Worm (Caenorhabditis elegans): ENCODE data around the gene R07E5.5.

The R07E5.5 gene

ce11 chrIII:4397115-4397514 lies at the start of gene R07E5.5:
Gene R07E5.5 (plus strand): TSS chrIII:4397415.
- no peak for TF ChIP-seq him-1 (tag; optimal IDR thresholded peaks at IDR 0.05)
- no peak for TF ChIP-seq W03F9.2 (tag; optimal IDR thresholded peaks at IDR 0.05)
- TF ChIP-seq dao-5 (tag; optimal IDR thresholded peaks at IDR 0.05) = no peak

- TF ChIP-seq dao-5 (tag; optimal IDR thresholded peaks at IDR 0.05) = no peak
- TF ChIP-seq W03F9.2 (tag; optimal IDR thresholded peaks at IDR 0.05) = no peak
- no peak for TF ChIP-seq him-1 (tag; optimal IDR thresholded peaks at IDR 0.05)
These were observed 47.4 kb upstream of the R07E5.5 start, which contains the start of gene B0285.6 for ce11 chrIII:4349799-4350198. Gene B0285.6 (plus strand): TSS chrIII:4350099.

DNA sequence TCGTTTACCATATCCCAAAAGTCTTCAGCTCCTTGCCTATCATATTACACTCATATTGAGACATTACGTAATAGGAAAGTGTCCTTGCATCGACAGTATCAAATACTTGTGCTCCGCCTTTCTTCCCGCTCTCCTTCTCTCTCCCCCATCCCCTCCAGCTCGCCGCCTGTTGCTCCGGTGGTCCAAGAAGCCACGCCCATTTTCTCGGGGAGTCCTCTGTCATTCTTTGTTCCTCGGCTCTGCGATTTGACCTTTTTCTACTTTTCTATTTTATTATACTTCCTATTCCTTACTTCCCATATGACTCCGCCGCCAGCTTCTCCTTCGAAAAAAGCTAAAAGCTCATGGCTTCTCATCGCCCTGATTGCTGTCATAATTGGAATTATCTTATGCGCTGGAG lies 40.8 kb upstream of the R07E5.5 start, which contains the start of gene mnp-1:
mnp-1 (plus strand) TSS at position 211 of the 400 bp plus-strand sequence.
- TF ChIP-seq W03F9.2 (tag; optimal IDR thresholded peaks at IDR 0.05) = no peak
- TF ChIP-seq dao-5 (tag; optimal IDR thresholded peaks at IDR 0.05) = no peak
- TF ChIP-seq him-1 (tag; optimal IDR thresholded peaks at IDR 0.05) = no peak

DNA sequence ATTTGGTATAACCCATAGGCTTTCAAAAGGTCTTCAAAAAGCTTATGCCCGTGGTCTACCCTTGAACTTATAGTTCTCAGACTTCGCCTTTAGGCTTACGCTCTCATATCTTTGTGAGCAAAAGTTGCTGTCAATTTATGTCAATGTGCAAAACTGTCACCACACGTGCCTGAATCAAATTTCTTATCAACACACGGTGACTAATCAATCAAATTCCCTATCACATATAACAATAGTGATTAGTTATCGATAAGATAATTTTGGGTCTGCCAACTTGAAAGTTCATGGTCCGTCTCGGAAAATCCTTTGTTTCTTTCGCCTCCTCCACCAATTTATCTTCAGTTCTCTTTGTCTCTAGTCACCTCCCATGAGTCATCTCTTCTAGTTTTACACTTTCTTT lies 39.8 kb upstream of the R07E5.5 start:
- TF ChIP-seq him-1 (tag; optimal IDR thresholded peaks at IDR 0.05) (no peak), W03F9.2 (tag; optimal IDR thresholded peaks at IDR 0.05) (no peak), dao-5 (tag; optimal IDR thresholded peaks at IDR 0.05) (no peak)

DNA sequence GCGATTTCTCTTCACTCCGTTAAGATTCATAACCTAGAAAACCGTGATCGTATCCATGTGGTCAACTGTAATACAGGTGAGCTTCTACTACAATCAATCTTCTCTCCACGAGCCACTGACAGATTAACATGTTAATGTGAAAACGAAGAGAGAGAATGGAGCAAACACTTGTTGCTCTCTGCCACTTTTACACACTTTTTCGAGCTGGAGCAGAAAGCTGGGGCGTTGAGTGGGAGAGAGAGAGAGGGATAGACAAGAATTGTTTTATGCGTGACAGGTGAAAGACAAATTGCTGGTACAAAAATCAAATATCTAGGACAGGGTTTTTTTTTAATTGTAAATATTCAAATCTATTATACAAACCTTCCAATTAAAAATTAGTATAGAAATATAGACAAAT lies 38.9 kb upstream of the R07E5.5 start:
- TF ChIP-seq W03F9.2 (tag; optimal IDR thresholded peaks at IDR 0.05) (no peak), dao-5 (tag; optimal IDR thresholded peaks at IDR 0.05) (no peak)

- no peak for TF ChIP-seq W03F9.2 (tag; optimal IDR thresholded peaks at IDR 0.05)
- no peak for TF ChIP-seq him-1 (tag; optimal IDR thresholded peaks at IDR 0.05)
- no peak for TF ChIP-seq dao-5 (tag; optimal IDR thresholded peaks at IDR 0.05)
These were observed 38.0 kb upstream of the R07E5.5 start for ce11 chrIII:4359208-4359607.

ce11 chrIII:4359900-4360299 lies 37.3 kb upstream of the R07E5.5 start:
- TF ChIP-seq him-1 (tag; optimal IDR thresholded peaks at IDR 0.05) (no peak), dao-5 (tag; optimal IDR thresholded peaks at IDR 0.05) (no peak), W03F9.2 (tag; optimal IDR thresholded peaks at IDR 0.05) (no peak)

DNA sequence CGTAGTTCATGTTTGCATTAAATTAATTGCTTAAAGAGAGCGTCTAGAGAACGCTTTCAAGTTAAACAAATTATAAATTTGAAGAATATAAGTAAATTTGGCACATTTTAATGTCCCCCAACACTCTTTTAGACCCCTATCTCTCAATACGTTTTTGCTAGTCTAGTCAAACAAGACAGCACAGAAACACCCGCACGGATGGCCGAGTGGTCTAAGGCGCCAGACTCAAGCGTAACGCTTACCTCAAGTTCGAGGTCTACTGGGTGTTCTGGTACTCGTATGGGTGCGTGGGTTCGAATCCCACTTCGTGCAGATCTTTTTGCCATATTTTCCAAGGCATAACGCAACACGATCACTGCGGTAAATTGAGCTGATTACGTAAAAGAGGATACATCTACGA lies 34.9 kb upstream of the R07E5.5 start:
- TF ChIP-seq him-1 (tag; optimal IDR thresholded peaks at IDR 0.05) = no peak
- TF ChIP-seq W03F9.2 (tag; optimal IDR thresholded peaks at IDR 0.05) = no peak
- no peak for TF ChIP-seq dao-5 (tag; optimal IDR thresholded peaks at IDR 0.05)

ce11 chrIII:4364974-4365373 lies 32.2 kb upstream of the R07E5.5 start, which contains the start of gene ckb-1:
Gene ckb-1 (plus strand): TSS chrIII:4365274.
- no peak for TF ChIP-seq W03F9.2 (tag; optimal IDR thresholded peaks at IDR 0.05)
- no peak for TF ChIP-seq him-1 (tag; optimal IDR thresholded peaks at IDR 0.05)
- TF ChIP-seq dao-5 (tag; optimal IDR thresholded peaks at IDR 0.05) = no peak

DNA sequence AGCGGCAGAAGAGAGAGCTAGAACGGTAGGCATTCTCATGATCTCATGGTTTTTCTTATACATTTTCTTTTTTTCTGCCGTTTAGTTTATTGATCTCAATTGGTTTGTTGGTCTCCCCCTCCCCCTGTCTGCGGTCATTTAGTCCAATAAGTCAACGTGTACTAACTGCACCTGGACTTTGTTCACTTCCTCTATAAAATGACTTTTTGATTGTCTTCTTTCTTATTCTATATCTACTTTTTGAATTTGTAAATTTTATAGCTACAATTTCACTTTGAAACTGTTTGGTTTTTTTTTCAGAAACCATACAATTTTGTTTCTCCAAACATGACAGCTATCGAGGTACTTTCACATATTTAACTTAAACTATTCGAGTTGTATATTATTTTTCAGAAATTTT lies 29.6 kb upstream of the R07E5.5 start, which contains the start of gene ckb-2:
ckb-2 (plus strand) TSS at position 301 of the 400 bp plus-strand sequence.
- TF ChIP-seq dao-5 (tag; optimal IDR thresholded peaks at IDR 0.05) (no peak), him-1 (tag; optimal IDR thresholded peaks at IDR 0.05) (no peak), W03F9.2 (tag; optimal IDR thresholded peaks at IDR 0.05) (no peak)

ce11 chrIII:4369381-4369809 lies 27.8 kb upstream of the R07E5.5 start:
- TF ChIP-seq dao-5 (tag; optimal IDR thresholded peaks at IDR 0.05) = peak; percentile 75

DNA sequence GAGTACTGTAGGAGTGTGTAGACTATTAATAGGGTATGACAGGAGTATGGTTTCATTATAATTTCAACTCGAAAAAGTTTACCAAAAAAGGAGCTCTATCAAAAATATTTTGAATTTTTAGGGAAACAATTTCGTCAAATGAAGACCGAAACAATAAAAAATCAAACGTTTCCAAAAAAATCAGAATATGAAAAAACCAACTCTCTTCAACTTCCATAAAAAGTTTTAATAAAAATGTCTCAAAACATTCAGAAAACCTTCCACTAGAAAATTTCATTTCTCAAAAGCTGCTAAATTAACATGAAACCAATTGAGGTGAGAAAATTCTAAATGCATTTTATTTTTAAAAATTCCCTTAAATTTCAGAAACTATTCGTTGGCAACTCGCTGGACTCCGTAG lies 26.6 kb upstream of the R07E5.5 start, which contains the start of gene ckb-3:
ckb-3 (plus strand) TSS at position 301 of the 400 bp plus-strand sequence.
- TF ChIP-seq W03F9.2 (tag; optimal IDR thresholded peaks at IDR 0.05) (no peak), him-1 (tag; optimal IDR thresholded peaks at IDR 0.05) (no peak), dao-5 (tag; optimal IDR thresholded peaks at IDR 0.05) (no peak)

DNA sequence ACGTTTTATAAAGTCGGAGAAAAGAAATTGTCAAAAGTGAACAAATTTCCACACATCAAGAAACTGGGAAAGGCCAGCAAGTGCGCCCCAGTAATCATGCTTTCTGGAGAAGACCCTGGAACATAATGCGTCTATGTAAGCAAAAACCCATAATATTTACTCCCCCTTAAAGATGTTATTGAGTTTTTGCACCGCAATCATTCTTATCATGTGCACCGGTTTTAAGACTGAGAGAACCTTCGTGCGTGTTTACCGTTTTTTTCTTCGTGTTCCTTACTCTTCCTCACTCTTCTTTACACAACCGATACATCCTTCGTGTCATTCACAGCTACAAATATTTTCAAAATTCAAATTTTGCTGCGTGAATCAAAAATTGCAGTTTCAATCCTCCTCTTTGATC lies 24.3 kb upstream of the R07E5.5 start:
- TF ChIP-seq W03F9.2 (tag; optimal IDR thresholded peaks at IDR 0.05) (no peak), dao-5 (tag; optimal IDR thresholded peaks at IDR 0.05) (no peak), him-1 (tag; optimal IDR thresholded peaks at IDR 0.05) (no peak)

DNA sequence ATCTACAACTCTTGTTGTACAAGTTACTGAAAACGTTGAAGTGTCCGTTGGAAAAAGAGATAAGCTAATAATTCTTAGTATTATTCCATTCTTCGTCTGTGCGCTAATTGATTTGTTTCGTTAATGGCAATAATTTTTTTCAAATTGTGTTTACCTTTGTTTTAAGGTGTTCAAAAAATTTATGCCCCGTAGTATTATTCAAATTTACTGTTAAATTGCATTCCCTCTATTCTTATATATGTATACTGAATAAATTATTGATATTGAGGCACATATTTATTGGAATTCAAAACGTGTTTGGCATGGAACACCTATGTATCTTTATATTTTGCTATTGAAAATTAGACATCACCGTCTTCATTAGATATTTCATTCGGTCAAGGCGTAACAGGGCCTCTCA lies 22.4 kb upstream of the R07E5.5 start, which contains the start of gene pals-26:
pals-26 (plus strand) TSS at position 301 of the 400 bp plus-strand sequence.
- TF ChIP-seq dao-5 (tag; optimal IDR thresholded peaks at IDR 0.05) (no peak), him-1 (tag; optimal IDR thresholded peaks at IDR 0.05) (no peak), W03F9.2 (tag; optimal IDR thresholded peaks at IDR 0.05) (no peak)

DNA sequence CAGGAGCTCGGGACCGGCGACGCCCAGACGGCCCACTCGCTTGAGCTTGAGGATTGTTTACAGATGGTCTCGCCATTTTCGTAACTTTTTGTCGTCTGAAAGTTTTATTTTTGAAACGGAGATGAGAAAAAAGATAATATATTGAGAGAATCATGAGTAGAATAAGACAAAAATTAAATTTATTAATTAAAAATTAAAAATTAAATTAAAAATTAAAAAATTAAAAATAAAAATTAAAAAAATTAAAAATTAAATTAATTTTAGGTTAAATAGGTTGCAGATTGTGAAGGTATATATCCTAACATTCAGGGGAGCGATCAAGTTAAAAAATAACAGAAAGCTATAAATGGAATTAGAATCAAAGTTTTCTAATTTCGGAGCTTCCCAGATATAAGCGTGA lies 17.5 kb upstream of the R07E5.5 start, which contains the start of gene B0284.3:
B0284.3 (minus strand) TSS at position 101 of the 400 bp plus-strand sequence.
- TF ChIP-seq dao-5 (tag; optimal IDR thresholded peaks at IDR 0.05) = no peak
- no peak for TF ChIP-seq W03F9.2 (tag; optimal IDR thresholded peaks at IDR 0.05)
- no peak for TF ChIP-seq him-1 (tag; optimal IDR thresholded peaks at IDR 0.05)
